Fruit fly (Drosophila melanogaster): Measurements from ENCODE around the gene ATPsyndelta.
A peak's percentile ranks its signal among the peaks of the same experiment; 100 is the strongest.

ATPsyndelta gene

dm6 chrX:10233065-10233464 is 20.3 kb downstream of the ATPsyndelta start, which contains the start of gene CG2961 (continued):
- no peak for TF ChIP-seq gcm2 (GFP tag; optimal IDR thresholded peaks at IDR 0.05)
- TF ChIP-seq sim (GFP tag; IDR thresholded peaks at IDR 0.05) = no peak
- TF ChIP-seq slbo (GFP tag; IDR thresholded peaks at IDR 0.05) = peak; percentile 17; the same call in 1 of the 2 replicates
- no peak for TF ChIP-seq nerfin-2 (GFP tag; IDR thresholded peaks at IDR 0.05; ENCODE audit: partially characterized antibody)
- TF ChIP-seq NfI (GFP tag; optimal IDR thresholded peaks at IDR 0.05) = peak; percentile 2
- no peak for TF ChIP-seq exex (tag; optimal IDR thresholded peaks at IDR 0.05)
- TF ChIP-seq CG4328 (GFP tag; optimal IDR thresholded peaks at IDR 0.05) = no peak
- TF ChIP-seq pb (GFP tag; optimal IDR thresholded peaks at IDR 0.05) = no peak
- no peak for TF ChIP-seq GATAe (GFP tag; conservative IDR thresholded peaks at IDR 0.05)
- TF ChIP-seq CG11723 (GFP tag; optimal IDR thresholded peaks at IDR 0.05) = no peak
- TF ChIP-seq Bgb (GFP tag; IDR thresholded peaks at IDR 0.05; ENCODE audit: partially characterized antibody) = no peak
- TF ChIP-seq Spps (tag; optimal IDR thresholded peaks at IDR 0.05) = no peak
- no peak; the same call in 1 of the 2 replicates for TF ChIP-seq sisA (GFP tag; IDR thresholded peaks at IDR 0.05)
- TF ChIP-seq danr (GFP tag; IDR thresholded peaks at IDR 0.05) = no peak
- TF ChIP-seq CG14965 (GFP tag; optimal IDR thresholded peaks at IDR 0.05; ENCODE audit: borderline replicate concordance) = no peak
- no peak for TF ChIP-seq ac (GFP tag; optimal IDR thresholded peaks at IDR 0.05)
- no peak for TF ChIP-seq Usf (GFP tag; optimal IDR thresholded peaks at IDR 0.05)
- TF ChIP-seq Atf6 (GFP tag; IDR thresholded peaks at IDR 0.05) = no peak
- TF ChIP-seq CG9215 (GFP tag; IDR thresholded peaks at IDR 0.05) = no peak
- no peak for TF ChIP-seq Deaf1 (tag; optimal IDR thresholded peaks at IDR 0.05)
- TF ChIP-seq CG12744 (GFP tag; optimal IDR thresholded peaks at IDR 0.05) = no peak
- TF ChIP-seq CG6689 (GFP tag; IDR thresholded peaks at IDR 0.05) = peak; percentile 41
- TF ChIP-seq CG10431 (GFP tag; optimal IDR thresholded peaks at IDR 0.05) = no peak
- TF ChIP-seq NK7.1 (GFP tag; optimal IDR thresholded peaks at IDR 0.05) = no peak
- TF ChIP-seq croc (GFP tag; conservative IDR thresholded peaks at IDR 0.05) = peak; percentile 18; the same call in 1 of the 3 replicates
- no peak for TF ChIP-seq Gsc (GFP tag; IDR thresholded peaks at IDR 0.05)
- no peak for TF ChIP-seq ftz-f1 (GFP tag; optimal IDR thresholded peaks at IDR 0.05)
- TF ChIP-seq CG6254 (GFP tag; optimal IDR thresholded peaks at IDR 0.05) = no peak
- no peak for TF ChIP-seq CG12769 (tag; optimal IDR thresholded peaks at IDR 0.05)
- TF ChIP-seq CG18764 (GFP tag; optimal IDR thresholded peaks at IDR 0.05) = no peak
- TF ChIP-seq Asciz (GFP tag; optimal IDR thresholded peaks at IDR 0.05) = no peak
- peak; percentile 26; the same call in 1 of the 2 replicates for TF ChIP-seq CG17612 (GFP tag; IDR thresholded peaks at IDR 0.05)
- no peak for TF ChIP-seq CG10209 (GFP tag; optimal IDR thresholded peaks at IDR 0.05)
- TF ChIP-seq eve (GFP tag; optimal IDR thresholded peaks at IDR 0.05) = no peak
- TF ChIP-seq btn (GFP tag; optimal IDR thresholded peaks at IDR 0.05) = no peak
- TF ChIP-seq tx (GFP tag; optimal IDR thresholded peaks at IDR 0.05) = no peak
- TF ChIP-seq tap (tag; optimal IDR thresholded peaks at IDR 0.05) = peak; percentile 50
- TF ChIP-seq CG4730 (GFP tag; IDR thresholded peaks at IDR 0.05) = 0 out of 2 replicates have a peak, but pooled peaks have one; percentile 34
- TF ChIP-seq tgo (GFP tag; IDR thresholded peaks at IDR 0.05) = peak; percentile 23; the same call in 1 of the 3 replicates
- no peak for TF ChIP-seq kni (GFP tag; optimal IDR thresholded peaks at IDR 0.05)
- TF ChIP-seq CG17359 (tag; optimal IDR thresholded peaks at IDR 0.05) = peak; percentile 45
- TF ChIP-seq CG34376 (GFP tag; optimal IDR thresholded peaks at IDR 0.05) = no peak
- TF ChIP-seq CG4617 (GFP tag; optimal IDR thresholded peaks at IDR 0.05; ENCODE audit: borderline replicate concordance) = no peak
- no peak for TF ChIP-seq Poxn (GFP tag; IDR thresholded peaks at IDR 0.05)
- no peak for TF ChIP-seq CG9932 (GFP tag; IDR thresholded peaks at IDR 0.05)
- TF ChIP-seq CG11456 (GFP tag; IDR thresholded peaks at IDR 0.05) = no peak
- TF ChIP-seq CG15073 (GFP tag; optimal IDR thresholded peaks at IDR 0.05) = no peak
- TF ChIP-seq Atf-2 (GFP tag; optimal IDR thresholded peaks at IDR 0.05) = no peak
- TF ChIP-seq Aef1 (GFP tag; IDR thresholded peaks at IDR 0.05) = no peak
- TF ChIP-seq lmd (GFP tag; IDR thresholded peaks at IDR 0.05) = peak; percentile 14; the same call in 1 of the 2 replicates
- no peak for TF ChIP-seq toy (GFP tag; IDR thresholded peaks at IDR 0.05)
- TF ChIP-seq ranshi (GFP tag; IDR thresholded peaks at IDR 0.05) = no peak

Data from whole organism, embryonic.